Fruit fly (Drosophila melanogaster): ENCODE data around the gene Dap160.

dm6 chr2L:21102399-21103108 lies 39.6 kb downstream of the Dap160 start, which contains the start of gene CG9257:
- no peak for TF ChIP-seq insv (optimal IDR thresholded peaks at IDR 0.05)
- TF ChIP-seq Myc (optimal IDR thresholded peaks at IDR 0.05), result no peak
- TF ChIP-seq Sin3A (optimal IDR thresholded peaks at IDR 0.05), result no peak
